Fruit fly (Drosophila melanogaster): ENCODE results near the gene ssx.

Gene ssx

DNA sequence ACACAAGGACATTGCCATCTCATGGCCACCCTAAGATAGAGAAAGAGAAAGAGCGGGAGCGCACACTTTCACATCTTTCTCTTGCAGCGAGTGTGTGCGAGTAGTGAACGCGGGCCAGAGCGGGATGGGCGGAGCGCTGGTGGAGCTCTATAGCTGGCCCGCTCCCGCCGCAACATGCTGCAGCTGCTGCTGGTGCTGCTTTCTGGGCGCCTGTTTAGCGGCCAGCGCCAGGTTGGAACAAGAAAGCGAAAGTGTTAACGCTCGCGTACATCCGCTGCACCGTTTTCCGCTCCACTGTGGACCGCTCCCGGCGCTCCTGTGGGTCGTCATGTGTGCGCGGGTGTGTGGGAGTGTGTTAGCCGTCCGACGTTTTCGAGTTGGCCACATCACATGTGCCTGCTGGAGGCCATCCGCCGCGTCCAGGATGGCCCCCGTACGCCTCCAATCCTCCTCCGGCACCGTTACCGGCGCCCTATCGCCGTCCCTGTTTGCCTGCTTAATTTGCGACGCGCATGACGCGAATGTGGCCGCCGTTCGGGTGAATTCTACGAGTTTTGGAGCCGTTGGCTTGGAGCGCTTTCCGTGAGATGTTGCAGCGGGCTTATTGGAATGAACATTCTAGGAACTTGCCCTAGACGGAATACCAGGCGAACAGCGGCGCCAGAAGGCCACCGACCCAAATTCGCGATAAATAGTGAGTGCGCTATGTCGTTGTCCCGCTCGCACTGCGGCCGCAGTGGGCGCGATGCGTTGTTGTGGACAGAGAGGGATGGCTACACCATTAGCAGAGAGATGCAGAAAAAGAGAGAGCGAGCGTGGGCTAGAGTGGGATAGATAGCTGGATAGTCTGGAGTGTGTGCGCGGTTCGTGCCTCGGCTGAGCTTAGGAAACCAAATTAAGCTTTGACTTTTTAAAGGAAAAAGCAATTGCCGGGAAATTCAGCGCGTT is 28.9 kb downstream of the ssx start (continued):
- no peak for TF ChIP-seq CG10654 (GFP tag; optimal IDR thresholded peaks at IDR 0.05)
- no peak for TF ChIP-seq Dref (GFP tag; IDR thresholded peaks at IDR 0.05)
- no peak for TF ChIP-seq fru (optimal IDR thresholded peaks at IDR 0.05)
- no peak for TF ChIP-seq gem (tag; optimal IDR thresholded peaks at IDR 0.05)
- TF ChIP-seq CG6689 (GFP tag; IDR thresholded peaks at IDR 0.05) = no peak; the same call in 1 of the 2 replicates
- no peak for TF ChIP-seq maf-S (GFP tag; optimal IDR thresholded peaks at IDR 0.05)
- 0 out of 2 replicates have a peak, but pooled peaks have one; percentile 13 for TF ChIP-seq ara (GFP tag; IDR thresholded peaks at IDR 0.05)
- no peak for TF ChIP-seq HLH3B (GFP tag; IDR thresholded peaks at IDR 0.05)
- no peak for TF ChIP-seq CG14441 (GFP tag; IDR thresholded peaks at IDR 0.05)
- no peak for TF ChIP-seq B-H2 (GFP tag; optimal IDR thresholded peaks at IDR 0.05)
- TF ChIP-seq hbn (GFP tag; IDR thresholded peaks at IDR 0.05; ENCODE audit: partially characterized antibody) = no peak
- TF ChIP-seq CG11504 (tag; optimal IDR thresholded peaks at IDR 0.05) = peak; percentile 60
- TF ChIP-seq E2f1 (GFP tag; IDR thresholded peaks at IDR 0.05) = peak; percentile 20; the same call in 1 of the 2 replicates
- peak; percentile 14 for TF ChIP-seq grau (tag; optimal IDR thresholded peaks at IDR 0.05)
- TF ChIP-seq insv (GFP tag; optimal IDR thresholded peaks at IDR 0.05) = peak in 1 of 2 experiments; percentile 65
- TF ChIP-seq Nf-YB (GFP tag; optimal IDR thresholded peaks at IDR 0.05) = peak; percentile 59
- TF ChIP-seq pfk (GFP tag; optimal IDR thresholded peaks at IDR 0.05) = no peak
- no peak for TF ChIP-seq lbe (GFP tag; optimal IDR thresholded peaks at IDR 0.05)
- no peak for TF ChIP-seq luna (GFP tag; optimal IDR thresholded peaks at IDR 0.05)
- TF ChIP-seq CG18764 (GFP tag; optimal IDR thresholded peaks at IDR 0.05) = no peak
- TF ChIP-seq Taf1 (GFP tag; IDR thresholded peaks at IDR 0.05) = no peak
- TF ChIP-seq CG17186 (GFP tag; optimal IDR thresholded peaks at IDR 0.05) = no peak
- TF ChIP-seq CG1602 (GFP tag; optimal IDR thresholded peaks at IDR 0.05) = no peak
- TF ChIP-seq inv (GFP tag; IDR thresholded peaks at IDR 0.05; ENCODE audit: partially characterized antibody) = no peak
- no peak for TF ChIP-seq tap (tag; optimal IDR thresholded peaks at IDR 0.05)
- peak; percentile 85 for TF ChIP-seq E2f2 (GFP tag; IDR thresholded peaks at IDR 0.05)
- TF ChIP-seq CG7271 (tag; optimal IDR thresholded peaks at IDR 0.05) = no peak
- TF ChIP-seq CG5953 (GFP tag; IDR thresholded peaks at IDR 0.05) = no peak
- TF ChIP-seq CG11093 (GFP tag; IDR thresholded peaks at IDR 0.05) = no peak
- peak; percentile 37; the same call in 1 of the 3 replicates for TF ChIP-seq z (GFP tag; IDR thresholded peaks at IDR 0.05)
- TF ChIP-seq Hr78 (GFP tag; optimal IDR thresholded peaks at IDR 0.05) = no peak
- no peak for TF ChIP-seq CG1647 (GFP tag; optimal IDR thresholded peaks at IDR 0.05)
- TF ChIP-seq CG11695 (GFP tag; IDR thresholded peaks at IDR 0.05) = no peak
- TF ChIP-seq Dek (tag; optimal IDR thresholded peaks at IDR 0.05) = no peak
- TF ChIP-seq sna (GFP tag; IDR thresholded peaks at IDR 0.05; ENCODE audit: partially characterized antibody) = peak; percentile 52
- TF ChIP-seq eyg (GFP tag; optimal IDR thresholded peaks at IDR 0.05) = no peak
- TF ChIP-seq CG15073 (GFP tag; optimal IDR thresholded peaks at IDR 0.05) = no peak
- no peak for TF ChIP-seq bsh (GFP tag; optimal IDR thresholded peaks at IDR 0.05)
- no peak for TF ChIP-seq Oli (tag; optimal IDR thresholded peaks at IDR 0.05)
- TF ChIP-seq CG18599 (GFP tag; optimal IDR thresholded peaks at IDR 0.05) = peak; percentile 58
- peak; percentile 75 for TF ChIP-seq Dp (GFP tag; optimal IDR thresholded peaks at IDR 0.05)
- TF ChIP-seq tin (GFP tag; optimal IDR thresholded peaks at IDR 0.05) = no peak
- no peak for TF ChIP-seq Mrtf (GFP tag; IDR thresholded peaks at IDR 0.05)
- no peak for TF ChIP-seq da (GFP tag; optimal IDR thresholded peaks at IDR 0.05)
- peak; percentile 99 for TF ChIP-seq CG10321 (GFP tag; IDR thresholded peaks at IDR 0.05)
- TF ChIP-seq Fer1 (GFP tag; optimal IDR thresholded peaks at IDR 0.05) = peak; percentile 21
- no peak for TF ChIP-seq CG14667 (GFP tag; IDR thresholded peaks at IDR 0.05)
- peak; percentile 66 for TF ChIP-seq CG12659 (GFP tag; optimal IDR thresholded peaks at IDR 0.05)
- no peak for TF ChIP-seq CG12155 (GFP tag; optimal IDR thresholded peaks at IDR 0.05)

Measured in whole organism, embryonic.